Worm (Caenorhabditis elegans): Measurements from ENCODE around the gene F49H12.7.

ce11 chrX:2043224-2043623 lies 21.6 kb upstream of the F49H12.7 start:
- peak; percentile 50 for TF ChIP-seq pha-4 (tag; optimal IDR thresholded peaks at IDR 0.05)
- TF ChIP-seq R02D3.7 (tag; optimal IDR thresholded peaks at IDR 0.05) = no peak
- no peak for TF ChIP-seq daf-12 (tag; optimal IDR thresholded peaks at IDR 0.05)
- no peak for TF ChIP-seq tbx-2 (tag; optimal IDR thresholded peaks at IDR 0.05)
